Worm (Caenorhabditis elegans): ENCODE measurements around the gene T20B12.5.

Gene T20B12.5

DNA sequence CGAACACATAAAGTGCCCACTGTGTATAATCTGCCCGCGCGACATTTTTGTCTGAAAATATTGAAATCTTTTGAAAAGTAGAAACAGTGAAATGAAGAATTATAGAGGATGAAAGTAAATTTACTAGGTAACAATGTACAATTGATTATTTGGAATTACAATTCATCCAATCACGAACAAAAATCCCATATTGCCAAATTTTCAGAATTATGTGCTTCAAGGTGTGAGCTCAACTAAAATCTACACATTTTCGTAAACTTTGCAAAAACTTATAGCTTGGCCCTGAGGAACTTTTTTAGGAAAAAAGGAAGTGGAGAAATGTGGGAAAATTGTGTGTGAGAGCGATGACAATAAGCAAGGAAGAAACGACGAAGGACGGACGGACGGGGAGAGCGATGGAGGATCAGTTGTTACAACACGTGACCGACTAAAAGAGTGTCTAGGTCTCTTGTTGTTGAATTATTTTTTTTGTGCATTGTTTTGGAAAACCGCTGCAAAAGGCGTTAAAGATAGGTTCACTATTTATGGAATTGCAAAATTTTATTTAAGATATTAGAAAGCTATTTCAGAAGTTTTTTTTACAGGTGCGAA, 7.9 kb upstream of the T20B12.5 start, which contains the start of gene mml-1 (continued):
- TF ChIP-seq attf-4 (tag; optimal IDR thresholded peaks at IDR 0.05) (no peak), mdl-1 (tag; optimal IDR thresholded peaks at IDR 0.05) (no peak), ceh-82 (tag; optimal IDR thresholded peaks at IDR 0.05) (no peak), php-3 (GFP tag; IDR thresholded peaks at IDR 0.05) (no peak), snpc-4 (tag; optimal IDR thresholded peaks at IDR 0.05) (no peak), nhr-102 (tag; optimal IDR thresholded peaks at IDR 0.05) (no peak), lin-13 (GFP tag; optimal IDR thresholded peaks at IDR 0.05) (no peak), pha-4 (GFP tag; IDR thresholded peaks at IDR 0.05) (no peak), pha-4 (tag; optimal IDR thresholded peaks at IDR 0.05) (no peak), snpc-1.2 (GFP tag; IDR thresholded peaks at IDR 0.05) (no peak), hmg-1.1 (GFP tag; IDR thresholded peaks at IDR 0.05) (no peak), set-16 (GFP tag; IDR thresholded peaks at IDR 0.05) (no peak), ceh-28 (tag; optimal IDR thresholded peaks at IDR 0.05) (no peak), T26A8.4 (GFP tag; IDR thresholded peaks at IDR 0.05) (peak; percentile 20; the same call in 1 of the 2 replicates), unc-62 (GFP tag; optimal IDR thresholded peaks at IDR 0.05 in 1 of 2) (peak in 1 of 2 experiments; percentile 24), unc-62 (tag; optimal IDR thresholded peaks at IDR 0.05) (no peak), mxl-3 (GFP tag; optimal IDR thresholded peaks at IDR 0.05) (no peak), nhr-28 (tag; optimal IDR thresholded peaks at IDR 0.05) (no peak), daf-16 (GFP tag; optimal IDR thresholded peaks at IDR 0.05) (no peak), daf-16 (tag; optimal IDR thresholded peaks at IDR 0.05) (peak; percentile 3), daf-12 (tag; optimal IDR thresholded peaks at IDR 0.05) (no peak), mxl-2 (GFP tag; conservative IDR thresholded peaks at IDR 0.05) (no peak), rbr-2 (tag; optimal IDR thresholded peaks at IDR 0.05) (no peak), mes-2 (tag; optimal IDR thresholded peaks at IDR 0.05; ENCODE audit: poor library complexity, severe bottlenecking) (no peak), mep-1 (tag; optimal IDR thresholded peaks at IDR 0.05) (peak; percentile 9), Y48G9A.11 (GFP tag; IDR thresholded peaks at IDR 0.05) (no peak), nhr-11 (tag; optimal IDR thresholded peaks at IDR 0.05) (no peak), nhr-25 (tag; optimal IDR thresholded peaks at IDR 0.05; ENCODE audit: borderline replicate concordance, insufficient read depth) (no peak), nhr-10 (tag; optimal IDR thresholded peaks at IDR 0.05) (no peak), madf-5 (GFP tag; IDR thresholded peaks at IDR 0.05) (no peak), ceh-32 (tag; optimal IDR thresholded peaks at IDR 0.05; ENCODE audit: poor library complexity) (no peak), spr-1 (tag; optimal IDR thresholded peaks at IDR 0.05) (no peak), gei-8 (GFP tag; optimal IDR thresholded peaks at IDR 0.05) (no peak), lin-38 (GFP tag; IDR thresholded peaks at IDR 0.05) (0 out of 2 replicates have a peak, but pooled peaks have one; percentile 11), ZK337.2 (GFP tag; IDR thresholded peaks at IDR 0.05) (no peak)

DNA sequence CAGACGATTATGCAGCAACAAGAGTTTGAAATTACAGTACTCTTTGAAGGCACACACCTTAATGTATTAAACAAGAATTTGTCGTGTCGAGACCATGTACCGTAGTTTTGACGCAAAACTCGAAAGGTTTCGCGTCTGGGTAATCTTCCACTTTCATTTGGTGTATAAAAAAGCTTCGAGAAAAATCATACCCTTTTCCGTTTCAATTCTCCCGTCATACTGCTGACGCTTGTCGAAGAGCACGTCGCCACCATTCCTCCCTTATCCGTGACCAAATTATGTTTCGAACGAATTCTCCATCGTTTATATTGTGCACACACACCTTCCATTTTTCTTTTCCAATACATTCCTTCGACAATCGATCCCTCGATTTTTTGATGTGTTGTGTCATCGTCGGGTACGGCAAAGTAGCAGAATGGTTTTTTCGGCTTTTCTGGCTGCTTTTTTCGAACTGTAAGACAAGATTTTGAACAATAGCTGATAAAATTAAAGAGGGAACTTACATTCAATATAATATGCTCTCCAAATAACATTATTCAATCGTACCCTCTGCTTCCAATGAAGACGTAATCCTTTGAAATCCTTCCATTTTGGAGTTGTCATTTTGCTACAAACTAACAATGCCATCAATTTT, 7.0 kb upstream of the T20B12.5 start:
- no peak for TF ChIP-seq dmd-8 (GFP tag; IDR thresholded peaks at IDR 0.05)
- TF ChIP-seq saeg-2 (GFP tag; IDR thresholded peaks at IDR 0.05) = no peak
- no peak for TF ChIP-seq F10B5.3 (tag; optimal IDR thresholded peaks at IDR 0.05)
- 0 out of 2 replicates have a peak, but pooled peaks have one; percentile 14 for TF ChIP-seq arid-1 (GFP tag; conservative IDR thresholded peaks at IDR 0.05)
- TF ChIP-seq T26A8.4 (GFP tag; IDR thresholded peaks at IDR 0.05) = peak; percentile 90
- TF ChIP-seq lin-38 (GFP tag; IDR thresholded peaks at IDR 0.05) = no peak
- no peak for TF ChIP-seq lsy-2 (tag; optimal IDR thresholded peaks at IDR 0.05)
- no peak for TF ChIP-seq mep-1 (tag; optimal IDR thresholded peaks at IDR 0.05)
- TF ChIP-seq unc-39 (tag; optimal IDR thresholded peaks at IDR 0.05) = no peak
- no peak for TF ChIP-seq ceh-28 (tag; optimal IDR thresholded peaks at IDR 0.05)
- no peak for TF ChIP-seq aha-1 (tag)
- TF ChIP-seq sdz-12 (GFP tag; optimal IDR thresholded peaks at IDR 0.05) = no peak
- TF ChIP-seq ZK546.5 (tag; optimal IDR thresholded peaks at IDR 0.05) = no peak
- no peak for TF ChIP-seq lin-13 (GFP tag; optimal IDR thresholded peaks at IDR 0.05)
- TF ChIP-seq madf-9 (GFP tag; conservative IDR thresholded peaks at IDR 0.05) = no peak
- TF ChIP-seq egl-43 (GFP tag; IDR thresholded peaks at IDR 0.05) = 0 out of 2 replicates have a peak, but pooled peaks have one; percentile 22
- TF ChIP-seq nhr-42 (GFP tag; IDR thresholded peaks at IDR 0.05) = 0 out of 2 replicates have a peak, but pooled peaks have one; percentile 37
- 0 out of 2 replicates have a peak, but pooled peaks have one; percentile 19 for TF ChIP-seq ctbp-1 (GFP tag; IDR thresholded peaks at IDR 0.05)
- no peak for TF ChIP-seq nhr-25 (tag; optimal IDR thresholded peaks at IDR 0.05; ENCODE audit: borderline replicate concordance, insufficient read depth)
- TF ChIP-seq ceh-62 (tag; optimal IDR thresholded peaks at IDR 0.05) = no peak
